Worm (Caenorhabditis elegans) whole organism, L1 larva: ENCODE data around the gene C27F2.7.

ENCODE experiments used
- F16B12.6 ChIP-seq: fragments of 150-350 bp; optimal IDR thresholded peaks from 2 replicates; lab custom pipeline; 2014; ENCODE audit warnings: missing biosample characterization, missing genetic modification characterization
- aha-1 ChIP-seq: fragments of 150-350 bp; optimal IDR thresholded peaks from 2 replicates; lab custom pipeline; 2014; ENCODE audit warnings: missing biosample characterization, missing genetic modification characterization
- alr-1 ChIP-seq: fragments of 200-800 bp; sonication (Bioruptor generic); optimal IDR thresholded peaks from 2 replicates; lab custom pipeline; 2018; ENCODE audit warnings: borderline replicate concordance, mild to moderate bottlenecking, missing genetic modification characterization, missing compliant biosample characterization
- blmp-1 ChIP-seq: fragments of 150-350 bp; optimal IDR thresholded peaks from 2 replicates; lab custom pipeline; 2014; ENCODE audit warnings: missing biosample characterization, missing genetic modification characterization
- ceh-63 ChIP-seq: fragments of 200-800 bp; sonication (Bioruptor generic); optimal IDR thresholded peaks from 2 replicates; lab custom pipeline; 2018; ENCODE audit warnings: mild to moderate bottlenecking, missing genetic modification characterization, missing compliant biosample characterization
- ceh-88 ChIP-seq: fragments of 200-800 bp; sonication (Bioruptor generic); IDR thresholded peaks from 2 replicates; pipeline ENCODE4 v1.3.6; 2022; ENCODE audit warnings: missing genetic modification characterization, missing compliant biosample characterization
- ces-1 ChIP-seq: fragments of 150-350 bp; optimal IDR thresholded peaks from 2 replicates; lab custom pipeline; 2014; ENCODE audit warnings: missing biosample characterization, missing genetic modification reagents, missing genetic modification characterization
- dpl-1 ChIP-seq, 3 experiments: fragments of 150-350 bp in 2 of 3; sonication (generic microtip) in 1 of 3; optimal IDR thresholded peaks; 2 replicates each; lab custom pipeline; 2014 to 2017; ENCODE audit warnings: missing biosample characterization in 3 of 3, missing genetic modification characterization in 3 of 3, missing genetic modification reagents in 3 of 3
- efl-1 ChIP-seq, 4 experiments: fragments of 150-350 bp; optimal IDR thresholded peaks in 3 of 4; peaks in 1 of 4; 1 replicate in 1 of 4; 2 replicates in 3 of 4; lab custom pipeline; 2014; ENCODE audit warnings: missing biosample characterization in 2 of 4, missing genetic modification characterization in 2 of 4, missing genetic modification reagents in 2 of 4
- egl-13 ChIP-seq: sonication (generic microtip); optimal IDR thresholded peaks from 2 replicates; lab custom pipeline; 2016; ENCODE audit warnings: missing genotype, missing genetic modification reagents, missing genetic modification characterization, missing compliant biosample characterization
- fkh-10 ChIP-seq: sonication (generic microtip); optimal IDR thresholded peaks from 2 replicates; lab custom pipeline; 2017; ENCODE audit warnings: missing biosample characterization, missing genetic modification reagents, missing genetic modification characterization
- fos-1 ChIP-seq: fragments of 150-350 bp; optimal IDR thresholded peaks from 2 replicates; lab custom pipeline; 2014; ENCODE audit warnings: missing biosample characterization, missing genetic modification characterization
- hlh-17 ChIP-seq: fragments of 200-800 bp; sonication (Bioruptor generic); optimal IDR thresholded peaks from 2 replicates; lab custom pipeline; 2018; ENCODE audit warnings: missing genetic modification characterization, mild to moderate bottlenecking, missing compliant biosample characterization, moderate library complexity, borderline replicate concordance
- irx-1 ChIP-seq: sonication (generic microtip); optimal IDR thresholded peaks from 2 replicates; lab custom pipeline; 2016; ENCODE audit warnings: missing genetic modification characterization, missing compliant biosample characterization
- isw-1 ChIP-seq: fragments of 200-800 bp; sonication (Bioruptor generic); IDR thresholded peaks from 2 replicates; pipeline ENCODE4 v1.3.6; 2022; ENCODE audit warnings: missing genetic modification characterization, missing compliant biosample characterization
- lin-14 ChIP-seq: fragments of 200-800 bp; sonication (Bioruptor generic); optimal IDR thresholded peaks from 2 replicates; lab custom pipeline; 2018; ENCODE audit warnings: mild to moderate bottlenecking, missing genetic modification characterization, moderate library complexity, missing compliant biosample characterization
- lir-3 ChIP-seq: sonication (generic microtip); optimal IDR thresholded peaks from 2 replicates; lab custom pipeline; 2016; ENCODE audit warnings: mild to moderate bottlenecking, missing genetic modification characterization, moderate library complexity, missing compliant biosample characterization; ENCODE audit not compliant: poor library complexity
- lsy-2 ChIP-seq, 2 experiments: fragments of 150-350 bp; optimal IDR thresholded peaks; 2 replicates each; lab custom pipeline; 2014; ENCODE audit warnings: missing biosample characterization in 2 of 2, missing genetic modification characterization in 2 of 2
- nhr-12 ChIP-seq: sonication (generic microtip); optimal IDR thresholded peaks from 2 replicates; lab custom pipeline; 2017; ENCODE audit warnings: missing biosample characterization, missing genetic modification characterization
- nhr-20 ChIP-seq: sonication (generic microtip); optimal IDR thresholded peaks from 2 replicates; lab custom pipeline; 2016; ENCODE audit warnings: mild to moderate bottlenecking, missing genetic modification characterization, missing compliant biosample characterization
- nhr-237 ChIP-seq: fragments of 150-350 bp; optimal IDR thresholded peaks from 2 replicates; lab custom pipeline; 2014; ENCODE audit warnings: missing biosample characterization, missing genetic modification characterization
- nhr-28 ChIP-seq: fragments of 150-350 bp; optimal IDR thresholded peaks from 2 replicates; lab custom pipeline; 2014; ENCODE audit warnings: missing biosample characterization, missing genetic modification characterization
- pax-3 ChIP-seq: fragments of 200-800 bp; sonication (Bioruptor generic); optimal IDR thresholded peaks from 2 replicates; lab custom pipeline; 2018; ENCODE audit warnings: mild to moderate bottlenecking, missing genetic modification characterization, moderate library complexity, missing compliant biosample characterization
- pqm-1 ChIP-seq: sonication (generic microtip); optimal IDR thresholded peaks from 3 replicates; lab custom pipeline; 2017; ENCODE audit warnings: missing biosample characterization, missing genetic modification characterization
- skn-1 ChIP-seq: fragments of 150-350 bp; optimal IDR thresholded peaks from 2 replicates; lab custom pipeline; 2014; ENCODE audit warnings: missing biosample characterization, missing genetic modification characterization
- snu-23 ChIP-seq: sonication (generic microtip); optimal IDR thresholded peaks from 2 replicates; lab custom pipeline; 2016; ENCODE audit warnings: missing genetic modification characterization, missing compliant biosample characterization
- sptf-1 ChIP-seq: fragments of 150-350 bp; optimal IDR thresholded peaks from 2 replicates; lab custom pipeline; 2014; ENCODE audit warnings: missing biosample characterization, missing genetic modification characterization
- unc-130 ChIP-seq: fragments of 150-350 bp; optimal IDR thresholded peaks from 2 replicates; lab custom pipeline; 2017; ENCODE audit warnings: missing biosample characterization, missing genetic modification characterization, inconsistent platforms
- unc-30 ChIP-seq: sonication (generic microtip); optimal IDR thresholded peaks from 2 replicates; lab custom pipeline; 2017; ENCODE audit warnings: missing biosample characterization, missing genetic modification characterization
- unc-62 ChIP-seq: fragments of 150-350 bp; optimal IDR thresholded peaks from 2 replicates; lab custom pipeline; 2014; ENCODE audit warnings: missing biosample characterization, missing genetic modification reagents, missing genetic modification characterization
- unc-86 ChIP-seq: sonication (generic microtip); optimal IDR thresholded peaks from 2 replicates; lab custom pipeline; 2016; ENCODE audit warnings: missing genetic modification characterization, missing compliant biosample characterization
- vab-15 ChIP-seq: sonication (generic microtip); optimal IDR thresholded peaks from 2 replicates; lab custom pipeline; 2017; ENCODE audit warnings: missing genotype, mild to moderate bottlenecking, missing genetic modification characterization, missing compliant biosample characterization
- xbp-1 ChIP-seq: sonication (generic microtip); optimal IDR thresholded peaks from 2 replicates; lab custom pipeline; 2016; ENCODE audit warnings: missing genetic modification characterization, missing compliant biosample characterization
- zag-1 ChIP-seq: fragments of 150-350 bp; optimal IDR thresholded peaks from 2 replicates; lab custom pipeline; 2014; ENCODE audit warnings: missing biosample characterization, missing genetic modification characterization
- zip-4 ChIP-seq: fragments of 200-800 bp; sonication (Bioruptor generic); optimal IDR thresholded peaks from 2 replicates; lab custom pipeline; 2018; ENCODE audit warnings: mild to moderate bottlenecking, missing genetic modification characterization, moderate library complexity, missing compliant biosample characterization
- ztf-11 ChIP-seq, 2 experiments: sonication (generic microtip); optimal IDR thresholded peaks; 2 replicates each; lab custom pipeline; 2016 to 2017; ENCODE audit warnings: missing genetic modification characterization in 2 of 2, missing biosample characterization in 1 of 2, missing compliant biosample characterization in 1 of 2
- ztf-4 ChIP-seq: fragments of 150-350 bp; optimal IDR thresholded peaks from 2 replicates; lab custom pipeline; 2014; ENCODE audit warnings: missing biosample characterization, missing genetic modification characterization

C27F2.7 gene

DNA sequence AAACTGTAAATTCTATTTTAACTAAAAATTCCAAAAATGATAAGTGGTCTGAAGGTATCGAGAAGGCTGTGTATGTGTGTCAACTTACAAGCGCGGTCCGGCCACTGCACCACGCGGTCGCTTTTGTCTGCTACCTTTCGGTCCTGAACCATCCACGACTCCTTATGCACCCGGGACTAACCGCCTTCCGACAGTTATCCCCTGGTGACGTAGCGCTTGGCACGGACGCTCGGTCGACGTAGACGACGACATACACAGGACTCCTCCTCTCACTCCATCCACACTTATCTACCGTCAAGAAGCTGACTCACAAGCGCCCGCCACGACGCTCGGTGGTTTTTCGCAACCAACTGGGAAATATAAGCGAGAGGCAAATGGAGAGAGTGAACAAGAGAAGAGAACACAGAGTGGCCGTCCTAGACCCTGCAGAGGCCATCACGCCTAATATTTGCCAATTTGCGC, 47.1 kb upstream of the C27F2.7 start (continued):
- TF ChIP-seq lir-3 (tag; lab: Kevin White, UChicago) (peak; percentile 55), isw-1 (peak; percentile 50), lin-14 (GFP tag; lab: Kevin White, UChicago) (peak; percentile 78)
- TF ChIP-seq, all 84 proteins: peak for 50; not testable (repeated sequence) for 34

DNA sequence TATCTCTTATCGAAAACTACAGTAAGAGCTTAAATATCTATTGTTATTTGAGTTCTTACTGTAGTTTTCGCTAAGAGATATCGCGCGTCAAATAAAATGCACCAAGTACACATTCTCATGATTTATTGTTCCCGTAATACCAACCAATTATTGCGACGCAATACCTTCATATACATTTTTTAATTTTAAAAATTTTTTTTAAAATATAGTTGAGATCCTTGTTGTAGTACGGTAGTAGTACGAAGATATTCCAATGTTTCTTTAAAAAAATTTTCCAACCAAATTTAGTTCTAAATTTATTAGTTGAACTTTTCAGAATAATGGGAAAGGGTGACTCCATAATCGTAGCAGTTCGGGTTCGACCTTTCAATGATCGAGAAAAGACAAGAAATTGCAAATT, 46.3 kb upstream of the C27F2.7 start, which contains the start of gene klp-6:
Gene klp-6, plus strand, starts transcription at position 301 of the 400 bp plus-strand sequence.
- TF ChIP-seq nhr-20 (tag; lab: Kevin White, UChicago) (no peak), lir-3 (tag; lab: Kevin White, UChicago) (no peak), fkh-10 (GFP tag; lab: Kevin White, UChicago) (no peak), egl-13 (tag; lab: Kevin White, UChicago) (no peak), sptf-1 (tag; lab: Kevin White, UChicago) (no peak), blmp-1 (no peak), hlh-17 (GFP tag; lab: Kevin White, UChicago) (no peak), zip-4 (GFP tag; lab: Kevin White, UChicago) (no peak), unc-30 (no peak), ztf-4 (tag; lab: Kevin White, UChicago) (no peak), dpl-1 (GFP tag; optimal IDR thresholded peaks at IDR 0.05; lab: Kevin White, UChicago) (no peak), nhr-28 (tag; lab: Kevin White, UChicago) (no peak), ces-1 (GFP tag; lab: Kevin White, UChicago) (no peak), vab-15 (tag; lab: Kevin White, UChicago) (no peak), lsy-2 (tag; optimal IDR thresholded peaks at IDR 0.05; lab: Kevin White, UChicago) (no peak), ceh-63 (GFP tag; lab: Kevin White, UChicago) (no peak)

DNA sequence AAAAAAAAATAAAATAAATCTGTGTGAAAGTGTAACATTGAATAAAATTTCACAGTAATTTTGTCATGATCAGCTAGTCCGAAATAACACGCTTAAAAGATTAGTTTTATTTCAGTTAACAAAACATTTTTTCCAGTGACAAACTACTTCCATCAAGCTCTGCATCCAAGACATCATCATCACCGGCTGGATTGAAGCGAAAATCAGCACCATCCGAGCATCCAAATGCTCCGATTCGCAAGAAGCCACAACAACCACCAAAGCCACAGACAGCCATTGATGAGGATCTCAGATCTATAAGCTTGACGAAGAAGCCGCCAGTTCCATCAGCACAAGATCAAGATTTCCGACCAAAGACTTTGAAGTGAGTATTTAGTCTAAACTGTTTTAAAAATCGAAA, 42.9 kb upstream of the C27F2.7 start:
- TF ChIP-seq pax-3 (tag; lab: Kevin White, UChicago) (no peak), unc-130 (tag; lab: Kevin White, UChicago) (no peak), nhr-12 (tag; lab: Kevin White, UChicago) (no peak), nhr-237 (tag; lab: Kevin White, UChicago) (no peak), skn-1 (tag; lab: Kevin White, UChicago) (no peak), aha-1 (tag; lab: Kevin White, UChicago) (no peak)

DNA sequence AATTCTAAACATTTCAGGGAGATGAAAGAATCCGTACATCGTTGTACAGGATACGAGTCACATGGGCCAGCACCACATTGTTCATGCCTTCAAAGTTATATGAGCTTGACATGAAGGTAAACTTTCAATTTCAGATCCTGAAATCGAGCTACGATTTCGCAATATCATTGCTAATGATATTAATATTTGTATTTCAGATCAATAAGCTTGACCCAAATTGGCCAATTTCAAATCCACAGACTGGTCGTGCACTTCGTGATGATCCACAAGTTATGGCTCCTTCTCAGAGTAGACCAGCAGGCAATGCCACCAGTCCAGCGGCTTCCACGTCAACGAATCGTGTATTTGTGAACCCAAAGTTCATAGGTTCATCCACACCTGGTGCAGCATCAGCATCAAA, 42.1 kb upstream of the C27F2.7 start:
- TF ChIP-seq zag-1 (tag; lab: Kevin White, UChicago) (no peak), ztf-4 (tag; lab: Kevin White, UChicago) (no peak), F16B12.6 (tag; lab: Kevin White, UChicago) (no peak), efl-1 (optimal IDR thresholded peaks at IDR 0.05; lab: Kevin White, UChicago) (no peak), efl-1 (GFP tag; optimal IDR thresholded peaks at IDR 0.05 in 1 of 2; lab: Kevin White, UChicago) (no peak), unc-62 (no peak), pqm-1 (tag; lab: Kevin White, UChicago) (no peak), skn-1 (tag; lab: Kevin White, UChicago) (no peak), unc-86 (tag; lab: Kevin White, UChicago) (no peak), ceh-88 (GFP tag; lab: Robert Waterston, UW) (no peak), fos-1 (tag; lab: Kevin White, UChicago) (no peak), xbp-1 (tag; lab: Kevin White, UChicago) (no peak), snu-23 (no peak), pax-3 (tag; lab: Kevin White, UChicago) (no peak), ztf-11 (tag; optimal IDR thresholded peaks at IDR 0.05; lab: Kevin White, UChicago) (no peak), alr-1 (tag; lab: Kevin White, UChicago) (no peak), irx-1 (tag; lab: Kevin White, UChicago) (no peak)
